Fruit fly (Drosophila melanogaster) whole organism, larva: ENCODE data around the gene CG16974.

Experiments used
- noc ChIP-seq: fragments of 200-800 bp; sonication (Bioruptor generic); optimal IDR thresholded peaks from 3 replicates; lab custom pipeline; 2019; ENCODE audit warnings: missing biosample characterization, mild to moderate bottlenecking, missing genetic modification characterization, moderate library complexity

Gene CG16974

DNA sequence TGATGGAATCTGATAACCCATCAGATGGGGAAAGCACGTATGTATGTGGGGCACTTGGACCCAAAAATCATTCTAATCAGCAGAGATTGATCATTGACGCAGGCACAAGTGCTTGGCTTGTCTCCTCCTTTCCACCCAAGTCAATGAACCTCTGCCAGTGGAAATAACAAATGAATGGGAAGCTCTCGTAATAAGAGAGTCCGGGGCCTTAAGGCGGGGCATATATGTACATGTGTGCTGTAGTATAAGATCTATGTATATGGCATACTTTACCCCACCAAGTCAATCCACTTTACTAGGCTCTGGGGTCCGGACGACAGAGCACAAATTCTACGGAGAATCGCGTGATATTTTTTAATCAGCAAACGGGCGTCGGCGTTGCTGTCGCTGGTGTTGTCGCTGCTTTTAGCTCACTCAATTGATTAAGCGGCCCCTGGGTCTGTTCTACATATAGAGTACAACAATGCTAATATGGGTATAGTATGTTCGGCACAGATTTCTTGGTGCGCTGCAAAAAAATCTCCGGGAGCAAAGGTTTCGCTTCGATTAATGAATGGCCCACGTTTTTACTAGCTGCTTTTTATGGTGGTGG lies 14.4 kb upstream of the CG16974 start:
- peak; percentile 57 for TF ChIP-seq noc

DNA sequence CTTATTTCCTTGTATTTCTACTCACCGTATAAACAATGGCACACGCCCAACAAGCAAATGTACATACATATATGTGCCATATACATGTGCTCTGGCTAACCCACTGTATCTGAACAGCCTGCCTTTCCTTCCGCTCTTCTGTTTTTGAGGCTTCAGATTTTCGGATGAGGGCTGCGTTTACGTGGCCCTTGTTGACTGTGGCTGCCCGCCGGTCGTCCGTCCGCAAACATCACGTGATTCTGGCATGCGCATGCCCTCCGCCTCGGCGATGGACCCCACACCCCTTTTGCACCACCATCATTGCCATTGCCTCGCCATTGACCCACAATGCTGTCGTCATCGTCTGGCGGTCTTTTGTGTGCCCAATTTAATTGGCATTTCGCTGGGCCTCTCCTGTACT lies 13.5 kb upstream of the CG16974 start:
- TF ChIP-seq noc: no peak

DNA sequence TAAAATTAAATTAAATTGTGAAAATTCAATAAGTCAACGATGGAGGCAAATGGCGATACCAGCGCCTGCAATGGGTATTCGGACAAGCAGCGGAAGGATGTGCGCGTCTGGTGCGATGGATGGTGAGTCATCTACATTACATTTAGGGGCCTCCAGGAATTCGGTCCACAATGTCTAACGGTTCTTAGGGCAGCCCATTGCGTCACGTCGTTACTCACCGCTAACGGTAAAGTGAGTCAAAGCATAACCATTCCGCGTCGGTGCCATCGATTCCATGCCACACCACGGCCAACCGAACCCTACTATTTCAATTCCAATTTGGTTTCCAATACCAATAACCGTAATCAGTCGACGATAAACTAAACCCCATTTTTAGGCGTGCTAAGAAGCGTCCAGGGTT lies 12.4 kb upstream of the CG16974 start:
- TF ChIP-seq noc: no peak

DNA sequence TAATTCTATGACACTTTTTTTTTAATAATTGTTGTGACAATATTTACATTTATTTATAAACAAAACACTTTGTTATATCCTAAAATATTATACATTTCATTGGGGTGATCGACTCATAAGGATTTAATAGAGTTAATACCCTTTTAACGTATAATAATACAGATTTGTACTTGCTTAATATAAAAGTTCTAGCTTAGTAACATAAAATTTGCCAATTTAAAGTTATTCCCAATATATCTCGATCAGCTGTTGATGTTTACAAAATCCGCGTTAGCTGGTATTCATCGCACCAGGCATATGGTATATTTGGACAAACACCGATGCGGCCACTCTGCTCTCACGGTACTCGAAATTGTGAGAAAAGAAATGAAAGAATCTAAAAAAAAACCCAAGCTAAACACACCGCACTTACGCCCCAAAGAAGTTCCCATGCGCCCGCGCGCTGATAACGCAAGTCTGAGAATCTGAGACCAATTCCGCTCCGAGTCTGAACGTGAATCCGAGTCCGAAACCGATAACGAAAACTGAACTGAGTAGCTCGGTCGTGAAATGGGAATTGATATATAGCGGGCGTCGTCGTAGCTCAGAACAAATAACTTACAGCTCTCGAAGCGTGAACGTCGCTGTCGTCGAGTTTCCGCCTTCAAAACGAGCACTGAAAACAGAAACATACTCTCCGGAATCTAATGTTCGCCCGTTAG lies 11.8 kb upstream of the CG16974 start, which contains the start of gene Pect:
Gene Pect, plus strand, starts transcription at position 326 of the 701 bp plus-strand sequence.
- TF ChIP-seq noc: peak; percentile 51

DNA sequence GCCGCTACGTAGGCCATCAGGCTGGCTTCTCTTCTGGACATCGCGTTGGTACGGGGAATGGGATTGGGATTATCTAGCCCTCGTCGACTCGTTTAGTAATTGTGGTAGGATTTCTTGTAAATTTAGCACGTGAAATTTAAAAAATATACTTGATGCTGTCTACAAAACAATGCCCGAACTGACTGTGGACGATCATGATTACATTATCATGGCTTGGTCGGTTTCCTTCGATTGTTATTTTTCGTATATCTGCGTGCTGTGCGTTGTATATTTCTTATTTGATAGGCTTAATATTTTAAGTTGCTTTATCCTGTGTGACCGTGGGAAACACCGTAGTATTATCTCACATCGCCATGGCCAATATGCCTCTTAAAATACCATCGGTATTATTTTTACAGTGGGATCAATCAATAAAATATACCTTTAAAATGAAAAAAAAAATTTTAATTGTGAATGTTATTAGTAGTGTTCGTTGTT lies 11.2 kb upstream of the CG16974 start, which contains the start of gene CG16972:
Gene CG16972, minus strand, starts transcription at position 336 of the 477 bp plus-strand sequence.
- no peak for TF ChIP-seq noc

DNA sequence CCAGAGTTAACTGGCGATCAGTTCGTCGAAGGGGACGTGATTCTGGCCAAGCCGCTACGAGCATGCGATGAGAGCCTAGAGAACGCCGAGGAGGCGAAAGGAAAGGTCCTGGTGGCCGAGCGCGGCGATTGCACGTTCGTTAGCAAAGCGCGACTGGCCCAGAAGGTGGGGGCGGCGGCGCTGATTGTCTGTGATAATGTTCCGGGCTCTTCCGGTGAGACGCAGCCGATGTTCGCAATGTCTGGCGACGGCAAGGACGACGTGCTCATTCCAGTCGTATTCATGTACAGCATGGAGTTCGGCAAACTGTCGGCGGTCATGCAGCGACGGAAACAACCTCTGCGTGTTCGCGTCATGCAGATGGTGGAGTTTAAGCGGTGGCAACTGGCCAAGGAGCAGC lies 4.0 kb upstream of the CG16974 start:
- TF ChIP-seq noc: no peak

DNA sequence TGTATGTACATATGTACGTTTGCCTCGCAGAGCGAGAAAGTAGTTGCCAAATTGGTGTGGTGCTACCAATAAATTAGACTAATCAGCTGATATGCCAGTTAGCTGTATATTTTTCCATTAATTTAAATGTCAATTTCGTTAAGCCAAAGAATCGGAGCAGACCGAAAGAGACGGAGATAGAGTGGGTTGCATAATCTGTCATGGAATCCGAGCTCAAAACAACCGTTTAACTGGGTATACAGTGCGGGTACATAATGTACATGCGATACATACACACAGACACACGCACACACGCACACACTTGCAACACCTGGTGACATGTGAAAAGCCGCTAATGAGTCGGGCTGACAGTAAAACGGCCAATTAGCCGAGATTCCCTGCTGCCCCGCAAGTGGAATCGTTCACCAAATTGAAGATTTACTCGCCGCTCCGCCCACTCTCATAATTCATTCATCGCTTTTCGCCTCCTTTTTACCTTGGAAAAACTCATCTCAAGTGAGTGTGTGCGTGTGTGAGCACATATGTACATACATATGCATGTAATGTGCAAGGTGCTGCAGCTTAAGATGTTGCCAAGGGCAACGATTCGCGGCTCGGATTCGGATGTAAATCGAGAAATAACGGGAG lies 614 bp downstream of the CG16974 start:
- no peak for TF ChIP-seq noc

DNA sequence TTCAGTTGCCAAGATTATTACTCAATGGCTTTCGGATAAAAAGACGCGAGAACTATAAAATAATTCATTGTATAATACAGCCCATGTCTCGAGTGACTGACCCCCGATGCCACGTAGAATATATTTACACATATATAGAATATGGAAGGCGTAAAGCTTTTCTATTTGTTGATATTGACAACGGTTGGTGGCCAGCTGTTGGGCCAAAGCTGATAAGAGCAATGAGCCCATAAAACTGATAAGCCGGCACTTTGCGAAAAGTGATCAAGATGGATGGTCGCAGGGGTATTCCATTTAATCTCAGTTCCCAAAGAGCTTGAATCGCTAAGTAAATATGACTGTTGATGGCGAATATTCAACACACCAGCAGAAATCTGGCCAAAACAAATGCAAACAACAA lies 1.2 kb downstream of the CG16974 start:
- peak; percentile 93 for TF ChIP-seq noc

DNA sequence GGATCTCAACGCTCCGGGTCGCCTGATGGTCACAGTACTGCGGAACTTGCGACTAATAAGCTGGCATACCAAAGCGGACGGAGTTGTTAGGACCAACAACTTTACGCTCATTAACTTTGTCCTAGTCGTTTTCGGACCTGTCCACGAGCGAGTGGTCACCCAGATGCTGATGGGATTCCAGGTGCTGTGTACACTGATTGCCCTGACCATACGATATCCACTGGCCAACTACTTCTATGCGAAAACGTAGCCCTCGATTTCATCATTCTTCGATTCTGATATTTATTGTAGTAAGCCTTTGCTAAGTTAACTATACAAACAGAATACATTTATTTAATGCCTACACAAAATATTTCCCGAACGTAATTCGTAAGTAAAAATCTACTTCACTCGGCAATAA lies 8.6 kb downstream of the CG16974 start, which contains the start of gene Rsph1:
Gene Rsph1, plus strand, starts transcription at position 301 of the 400 bp plus-strand sequence.
- TF ChIP-seq noc: no peak

DNA sequence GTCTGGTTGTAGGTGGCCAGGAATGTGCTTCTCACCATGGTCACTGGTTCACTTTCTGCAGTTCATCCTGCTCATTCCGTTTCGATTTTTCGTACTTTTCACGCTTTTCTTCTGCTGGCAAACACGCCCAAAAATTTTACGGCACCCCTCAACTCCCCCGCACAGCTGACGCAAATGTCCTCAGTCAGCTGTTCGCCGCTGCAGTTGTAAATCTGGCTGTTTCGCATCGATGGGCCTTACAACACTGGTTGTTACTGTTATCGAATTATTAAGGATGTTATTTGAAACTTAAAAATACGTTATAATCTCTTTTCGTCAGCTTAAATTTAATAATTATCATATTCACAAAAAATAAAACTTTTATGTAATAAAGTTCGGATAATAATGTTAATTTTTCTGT lies 9.4 kb downstream of the CG16974 start, which contains the start of gene Mgat3:
Gene Mgat3, minus strand, starts transcription at position 182 of the 400 bp plus-strand sequence.
- TF ChIP-seq noc: no peak

DNA sequence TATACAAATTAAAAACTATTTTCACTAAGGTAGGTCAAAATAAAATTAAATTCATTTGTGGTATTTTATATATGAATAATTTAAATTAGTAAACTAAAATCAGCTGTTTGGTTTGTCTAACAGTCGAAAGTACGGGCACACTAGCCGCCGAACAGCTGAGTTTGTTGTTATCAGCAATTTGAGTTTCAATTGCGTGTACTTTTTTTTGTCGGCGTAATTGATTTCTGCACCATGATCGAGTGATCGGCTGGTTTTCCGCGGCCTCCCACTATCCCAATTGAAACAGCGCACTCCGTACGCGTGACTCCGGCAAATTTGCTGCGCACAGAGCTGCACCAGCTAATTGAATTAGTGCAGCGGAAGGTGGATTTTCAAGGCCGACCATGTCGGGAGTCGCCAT lies 12.7 kb downstream of the CG16974 start, which contains the start of gene Alg7:
Gene Alg7, plus strand, starts transcription at position 153 of the 400 bp plus-strand sequence.
- no peak for TF ChIP-seq noc

DNA sequence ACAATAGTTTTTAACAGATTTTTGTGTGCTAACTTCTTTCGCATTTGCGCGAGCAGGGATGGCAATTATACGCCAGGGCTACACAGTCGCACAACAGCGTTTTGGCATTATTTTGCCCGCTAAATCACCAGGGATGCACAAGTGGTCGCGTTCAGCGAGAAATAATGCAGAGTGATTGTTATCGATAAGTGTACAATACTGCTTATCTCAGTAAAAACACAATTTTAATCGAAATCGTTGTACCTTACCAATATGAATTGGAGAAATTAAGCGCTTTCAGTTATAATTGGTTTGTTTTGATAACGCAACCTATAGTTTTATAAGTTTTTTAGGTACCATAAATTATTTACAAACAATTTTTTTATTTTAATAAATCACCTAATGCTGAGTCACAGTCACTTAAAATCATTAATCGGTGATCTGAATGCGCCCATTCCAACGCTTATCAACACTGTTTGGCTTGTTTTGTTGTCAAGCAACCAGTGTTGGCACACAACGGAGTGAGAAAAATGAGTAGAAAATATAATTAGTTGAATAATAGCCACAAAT lies 15.0 kb downstream of the CG16974 start, which contains the start of the genes Sfmbt and CG5439:
Gene Sfmbt, minus strand, starts transcription at position 85 of the 549 bp plus-strand sequence.
Gene CG5439, plus strand, starts transcription at position 450 of the 549 bp plus-strand sequence.
- TF ChIP-seq noc: no peak

DNA sequence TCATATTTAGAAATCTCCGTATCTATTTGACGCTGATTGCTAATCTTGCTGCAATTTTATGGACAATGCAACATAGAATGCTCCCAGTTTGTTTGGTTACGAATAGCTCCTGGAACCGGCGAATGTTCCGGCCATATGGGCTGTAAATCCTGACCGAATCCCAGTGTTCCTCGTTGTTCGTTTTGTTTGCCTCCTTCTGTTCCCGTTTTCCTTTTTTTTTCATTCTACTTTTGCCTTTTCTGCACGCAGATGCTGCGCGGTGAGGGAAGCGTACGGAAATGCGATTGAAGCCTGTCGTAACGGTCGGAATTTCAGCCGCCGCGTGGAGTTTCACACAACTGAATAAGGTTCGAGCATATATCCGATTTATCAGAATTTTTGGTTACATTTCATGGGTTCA lies 15.7 kb downstream of the CG16974 start, which contains the start of gene CG43925:
Gene CG43925, plus strand, starts transcription at position 301 of the 400 bp plus-strand sequence.
- no peak for TF ChIP-seq noc

DNA sequence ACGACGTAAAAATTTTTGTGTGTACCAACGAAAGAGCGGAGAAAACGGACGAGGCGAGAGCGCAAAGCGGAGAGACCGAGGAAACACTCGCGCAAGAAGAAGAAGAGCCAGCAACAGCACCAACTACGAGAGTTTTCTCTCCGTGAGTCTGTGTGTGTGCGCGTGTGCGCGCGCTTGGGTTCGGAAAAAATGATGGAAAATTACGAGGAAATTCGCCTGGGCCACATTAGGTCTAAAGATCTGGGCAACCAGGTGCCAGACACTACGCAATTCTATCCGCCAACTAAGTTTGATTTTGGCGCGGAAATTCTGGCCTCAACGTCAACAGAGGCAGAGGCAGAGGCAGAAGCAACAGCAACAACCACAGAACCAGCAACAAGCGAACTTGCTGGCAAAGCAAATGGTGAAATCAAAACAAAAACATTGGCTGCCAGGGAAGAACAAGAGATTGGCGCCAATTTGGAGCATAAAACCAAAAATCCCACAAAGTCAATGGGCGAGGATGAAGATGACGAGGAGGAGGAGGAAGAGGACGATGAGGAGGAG lies 25.9 kb downstream of the CG16974 start, which contains the start of gene DnaJ-H:
Gene DnaJ-H, minus strand, starts transcription at position 271 of the 546 bp plus-strand sequence.
- no peak for TF ChIP-seq noc

DNA sequence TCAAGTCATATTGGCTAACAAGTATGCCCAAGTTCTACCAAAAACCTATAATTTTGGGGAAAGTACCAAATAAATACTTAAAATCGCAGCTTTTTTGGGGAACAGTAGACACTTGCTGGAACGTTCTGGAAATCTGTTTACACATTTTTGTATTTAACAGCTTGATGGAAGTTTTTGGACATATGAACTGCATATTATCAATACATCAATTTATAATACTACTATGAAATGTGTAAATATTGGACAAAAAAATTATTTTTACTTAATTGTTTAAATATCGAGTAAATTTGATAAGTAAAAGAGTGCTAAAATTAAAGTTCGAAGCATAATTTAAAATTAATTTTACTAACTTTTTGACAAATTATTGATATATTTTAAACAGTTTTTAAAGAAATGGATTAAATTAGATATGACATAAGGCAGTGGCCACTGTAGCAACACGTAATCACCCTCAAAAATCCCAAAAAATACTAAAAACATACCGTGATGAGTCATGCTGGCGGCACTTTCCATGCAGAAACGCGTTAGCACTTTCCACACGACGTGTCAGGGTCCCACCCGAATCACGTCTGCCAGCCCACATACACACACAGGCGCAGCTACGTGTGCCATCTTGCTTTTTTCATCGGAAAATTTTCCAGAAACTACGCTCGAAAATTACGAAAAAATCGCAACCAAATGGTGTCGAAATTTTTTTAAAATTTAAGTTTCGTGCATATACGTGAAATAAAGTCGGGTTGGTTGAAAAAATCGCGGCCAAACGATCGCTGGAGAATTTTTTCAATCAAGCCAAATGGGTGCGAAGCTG lies 26.6 kb downstream of the CG16974 start, which contains the start of gene Sirt1:
Gene Sirt1, plus strand, starts transcription at position 571 of the 808 bp plus-strand sequence.
- peak; percentile 89 for TF ChIP-seq noc
